Fruit fly (Drosophila melanogaster) S2 (cell line): ENCODE results near the gene CG10628.

Experiments used
- CG8478 ChIP-seq: fragments of >200 bp; optimal IDR thresholded peaks from 2 replicates; lab custom pipeline; 2018
- CTCF ChIP-seq, 2 experiments: fragments of >200 bp; optimal IDR thresholded peaks; 2 replicates each; lab custom pipeline; 2018

DNA sequence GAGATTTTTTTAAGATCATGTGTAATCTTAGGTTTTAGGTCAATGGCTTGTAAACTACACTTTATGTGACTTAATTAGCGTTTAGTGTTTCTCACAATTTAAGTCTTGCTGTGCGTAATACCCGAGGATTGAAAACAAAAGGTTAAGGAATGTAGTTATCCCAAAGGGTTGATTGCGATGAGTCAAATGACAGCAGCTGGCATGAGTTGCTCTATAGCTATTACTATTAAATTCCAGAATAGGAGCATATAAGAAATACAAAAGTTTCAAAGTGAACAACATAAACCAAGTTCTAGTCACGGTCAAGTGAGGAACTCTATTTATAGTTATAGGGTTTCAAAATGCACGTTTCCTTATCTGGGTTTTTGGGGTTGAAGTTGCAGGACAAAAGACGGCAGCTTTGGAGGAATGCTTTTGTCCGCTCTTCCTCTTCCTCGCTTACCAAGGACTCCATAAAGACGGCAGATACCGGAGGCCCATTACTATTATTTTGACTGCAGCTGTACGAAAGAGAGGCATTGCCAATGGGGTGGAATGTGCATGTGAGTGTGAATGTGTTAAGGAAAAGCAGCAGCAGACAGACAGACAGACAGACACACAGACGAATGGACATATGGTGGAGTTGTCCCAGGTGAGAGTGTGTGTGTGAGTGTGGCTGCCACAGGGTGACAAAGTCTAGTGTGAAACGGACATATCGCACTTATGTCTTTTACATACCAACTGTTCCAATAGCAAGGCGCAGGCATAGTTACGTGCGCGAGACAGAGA, 32.3 kb upstream of the CG10628 start:
- TF ChIP-seq CG8478 (lab: Kevin White, UChicago): no peak
- TF ChIP-seq CTCF (optimal IDR thresholded peaks at IDR 0.05; lab: Kevin White, UChicago): no peak
